Worm (Caenorhabditis elegans) whole organism, L3 larva: Measurements from ENCODE around the gene B0365.9.

Source experiments
- R02D3.7 ChIP-seq: fragments of 150-350 bp; optimal IDR thresholded peaks from 2 replicates; lab custom pipeline; 2014; ENCODE audit warnings: missing biosample characterization, missing genetic modification characterization
- ceh-82 ChIP-seq: fragments of 150-350 bp; optimal IDR thresholded peaks from 2 replicates; lab custom pipeline; 2014; ENCODE audit warnings: missing biosample characterization, missing genetic modification characterization
- elt-3 ChIP-seq, 3 experiments: fragments of 150-350 bp in 1 of 3; sonication (generic microtip) in 2 of 3; optimal IDR thresholded peaks; 2 replicates in 2 of 3; 4 replicates in 1 of 3; lab custom pipeline; 2014 to 2017; ENCODE audit warnings: missing biosample characterization in 3 of 3, missing genetic modification characterization in 3 of 3
- lin-15B ChIP-seq: fragments of 150-350 bp; optimal IDR thresholded peaks from 2 replicates; lab custom pipeline; 2014; ENCODE audit warnings: missing biosample characterization, missing genetic modification characterization
- nhr-12 ChIP-seq: fragments of 150-350 bp; optimal IDR thresholded peaks from 2 replicates; lab custom pipeline; 2014; ENCODE audit warnings: missing biosample characterization, missing genetic modification characterization
- nhr-237 ChIP-seq: fragments of 150-350 bp; optimal IDR thresholded peaks from 2 replicates; lab custom pipeline; 2014; ENCODE audit warnings: missing biosample characterization, missing genetic modification characterization
- snpc-4 ChIP-seq: fragments of 150-350 bp; optimal IDR thresholded peaks from 2 replicates; lab custom pipeline; 2014; ENCODE audit warnings: missing biosample characterization, missing genetic modification characterization
- unc-62 ChIP-seq: fragments of 150-350 bp; sonication (generic microtip); optimal IDR thresholded peaks from 4 replicates; lab custom pipeline; 2014; ENCODE audit warnings: missing biosample characterization, missing genetic modification reagents, missing genetic modification characterization
- ztf-11 ChIP-seq: fragments of 150-350 bp; optimal IDR thresholded peaks from 2 replicates; lab custom pipeline; 2014; ENCODE audit warnings: missing biosample characterization, missing genetic modification characterization

DNA sequence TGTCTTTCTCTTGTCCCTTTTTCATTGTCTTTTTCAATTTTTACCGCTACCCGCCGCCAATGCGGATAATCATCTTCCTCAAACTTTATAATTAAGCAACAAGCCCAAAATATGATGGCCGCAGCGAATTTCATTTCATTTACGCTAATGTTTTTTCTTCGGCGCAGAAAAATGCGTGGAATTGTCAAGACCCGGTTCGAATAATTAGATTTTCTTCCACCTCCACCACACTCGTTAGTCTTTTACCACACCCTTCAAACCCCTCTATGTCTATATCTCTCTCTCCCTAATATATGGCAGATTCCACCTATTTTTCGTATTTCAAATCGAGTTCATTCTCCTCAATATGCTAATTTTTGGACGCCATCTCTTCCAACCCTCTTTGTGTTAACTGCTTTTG lies 37.1 kb upstream of the B0365.9 start:
- TF ChIP-seq nhr-12 (no peak), ztf-11 (tag; lab: Kevin White, UChicago) (no peak), snpc-4 (no peak), R02D3.7 (tag; lab: Kevin White, UChicago) (no peak), ceh-82 (tag; lab: Kevin White, UChicago) (no peak), unc-62 (GFP tag; lab: Kevin White, UChicago) (no peak), lin-15B (tag; lab: Kevin White, UChicago) (no peak), elt-3 (tag; optimal IDR thresholded peaks at IDR 0.05; lab: Kevin White, UChicago) (no peak), nhr-237 (tag; lab: Kevin White, UChicago) (no peak)
